Fruit fly (Drosophila melanogaster) whole organism, embryonic: ENCODE data around the gene Calr.

ENCODE experiments used
- Awh ChIP-seq: fragments of 200-800 bp; sonication (Bioruptor generic); IDR thresholded peaks from 2 replicates; pipeline ENCODE4, ENCODE4 v1.3.6; 2022; ENCODE audit warnings: missing biosample characterization, missing genetic modification characterization
- Bgb ChIP-seq: fragments of 200-800 bp; sonication (Bioruptor generic); IDR thresholded peaks from 2 replicates; pipeline ENCODE4 v1.3.6; 2022; ENCODE audit warnings: missing biosample characterization, missing genetic modification characterization; ENCODE audit not compliant: partially characterized antibody
- Blimp-1 ChIP-seq: fragments of 200-800 bp; sonication (Bioruptor generic); optimal IDR thresholded peaks from 3 replicates; lab custom pipeline; 2018; ENCODE audit warnings: missing biosample characterization, missing genetic modification characterization, mild to moderate bottlenecking, moderate library complexity, missing genetic modification reagents
- CG10267 ChIP-seq: fragments of 200-800 bp; sonication (Bioruptor generic); optimal IDR thresholded peaks from 2 replicates; lab custom pipeline; 2018; ENCODE audit warnings: missing biosample characterization, mild to moderate bottlenecking, missing genetic modification characterization, moderate library complexity
- CG10321 ChIP-seq: fragments of 200-800 bp; sonication (Bioruptor generic); IDR thresholded peaks from 2 replicates; pipeline ENCODE4 v1.3.6; 2022; ENCODE audit warnings: missing biosample characterization, missing genetic modification characterization
- CG11093 ChIP-seq: fragments of 200-800 bp; sonication (Bioruptor generic); IDR thresholded peaks from 3 replicates; pipeline ENCODE4 v1.3.6; 2022; ENCODE audit warnings: missing biosample characterization, missing genetic modification characterization
- CG11398 ChIP-seq: fragments of 200-800 bp; sonication (Bioruptor generic); optimal IDR thresholded peaks from 2 replicates; lab custom pipeline; 2016; ENCODE audit warnings: missing biosample characterization, missing genetic modification characterization
- CG11456 ChIP-seq: fragments of 200-800 bp; sonication (Bioruptor generic); IDR thresholded peaks from 3 replicates; pipeline ENCODE4 v1.3.6; 2022; ENCODE audit warnings: missing biosample characterization, missing genetic modification characterization
- CG12391 ChIP-seq: fragments of 200-800 bp; sonication (Bioruptor generic); optimal IDR thresholded peaks from 3 replicates; lab custom pipeline; 2018; ENCODE audit warnings: missing biosample characterization, mild to moderate bottlenecking, missing genetic modification characterization, moderate library complexity
- CG18764 ChIP-seq: fragments of 200-800 bp; sonication (Bioruptor generic); optimal IDR thresholded peaks from 3 replicates; lab custom pipeline; 2016; ENCODE audit warnings: missing biosample characterization, missing genetic modification characterization
- CG3065 ChIP-seq: fragments of 200-800 bp; sonication (Bioruptor generic); optimal IDR thresholded peaks from 2 replicates; lab custom pipeline; 2016; ENCODE audit warnings: missing biosample characterization, missing genetic modification characterization
- CG3163 ChIP-seq: fragments of 200-800 bp; sonication (Bioruptor generic); optimal IDR thresholded peaks from 3 replicates; lab custom pipeline; 2016; ENCODE audit warnings: missing biosample characterization, missing genetic modification characterization
- CG4328 ChIP-seq: fragments of 200-800 bp; sonication (Bioruptor generic); optimal IDR thresholded peaks from 3 replicates; lab custom pipeline; 2017; ENCODE audit warnings: missing biosample characterization, missing genetic modification reagents, missing genetic modification characterization
- CG4360 ChIP-seq: fragments of 200-800 bp; sonication (Bioruptor generic); IDR thresholded peaks from 2 replicates; pipeline ENCODE4 v1.3.6; 2022; ENCODE audit warnings: missing biosample characterization, missing genetic modification characterization
- CG6254 ChIP-seq: fragments of 200-800 bp; sonication (Bioruptor generic); optimal IDR thresholded peaks from 3 replicates; lab custom pipeline; 2017; ENCODE audit warnings: mild to moderate bottlenecking, missing biosample characterization, missing genetic modification reagents, missing genetic modification characterization
- CG6683 ChIP-seq: fragments of 200-800 bp; sonication (Bioruptor generic); optimal IDR thresholded peaks from 2 replicates; lab custom pipeline; 2017; ENCODE audit warnings: missing biosample characterization, mild to moderate bottlenecking, missing genetic modification characterization, missing genetic modification reagents
- CG6791 ChIP-seq: fragments of 200-800 bp; sonication (Bioruptor generic); IDR thresholded peaks from 3 replicates; pipeline ENCODE4 v1.3.6; 2022; ENCODE audit warnings: missing biosample characterization, missing genetic modification characterization; ENCODE audit not compliant: partially characterized antibody
- CG6854 ChIP-seq: fragments of 200-800 bp; sonication (Bioruptor generic); optimal IDR thresholded peaks from 3 replicates; lab custom pipeline; 2017; ENCODE audit warnings: missing biosample characterization, mild to moderate bottlenecking, missing genetic modification characterization
- CG7271 ChIP-seq: fragments of 200-800 bp; sonication (Bioruptor generic); optimal IDR thresholded peaks from 2 replicates; lab custom pipeline; 2018; ENCODE audit warnings: missing biosample characterization, mild to moderate bottlenecking, missing genetic modification characterization, moderate library complexity
- CG7357 ChIP-seq: fragments of 200-800 bp; sonication (Bioruptor generic); IDR thresholded peaks from 3 replicates; pipeline ENCODE4 v1.3.6; 2022; ENCODE audit warnings: missing biosample characterization, missing genetic modification characterization
- CG7786 ChIP-seq: fragments of 200-800 bp; sonication (Bioruptor generic); optimal IDR thresholded peaks from 2 replicates; lab custom pipeline; 2016; ENCODE audit warnings: missing biosample characterization, missing genetic modification characterization
- CG9727 ChIP-seq: fragments of 200-800 bp; sonication (Bioruptor generic); optimal IDR thresholded peaks from 3 replicates; lab custom pipeline; 2017; ENCODE audit warnings: missing biosample characterization, mild to moderate bottlenecking, missing genetic modification characterization
- CoRest ChIP-seq: fragments of 200-800 bp; sonication (Bioruptor generic); optimal IDR thresholded peaks from 3 replicates; lab custom pipeline; 2018; ENCODE audit warnings: missing biosample characterization, mild to moderate bottlenecking, missing genetic modification characterization, moderate library complexity
- Dbx ChIP-seq: fragments of 200-800 bp; sonication (Bioruptor generic); IDR thresholded peaks from 3 replicates; pipeline ENCODE4 v1.3.6; 2022; ENCODE audit warnings: missing biosample characterization, missing genetic modification characterization
- Dip3 ChIP-seq: fragments of 200-800 bp; sonication (Bioruptor generic); optimal IDR thresholded peaks from 3 replicates; lab custom pipeline; 2016; ENCODE audit warnings: missing biosample characterization, missing genetic modification characterization
- E2f2 ChIP-seq: fragments of 200-800 bp; sonication (Bioruptor generic); IDR thresholded peaks from 2 replicates; pipeline ENCODE4 v1.3.6; 2022; ENCODE audit warnings: missing biosample characterization, missing genetic modification characterization
- ERR ChIP-seq: fragments of 200-800 bp; sonication (Bioruptor generic); optimal IDR thresholded peaks from 2 replicates; lab custom pipeline; 2016; ENCODE audit warnings: missing biosample characterization, missing genetic modification characterization
- Ets97D ChIP-seq: fragments of 200-800 bp; sonication (Bioruptor generic); optimal IDR thresholded peaks from 3 replicates; lab custom pipeline; 2016; ENCODE audit warnings: missing biosample characterization, missing genetic modification characterization
- Hmr ChIP-seq: fragments of 200-800 bp; sonication (Bioruptor generic); optimal IDR thresholded peaks from 3 replicates; lab custom pipeline; 2017; ENCODE audit warnings: mild to moderate bottlenecking, missing biosample characterization, missing genetic modification reagents, missing genetic modification characterization
- Hsf ChIP-seq: fragments of 200-800 bp; sonication (Bioruptor generic); optimal IDR thresholded peaks from 3 replicates; lab custom pipeline; 2016; ENCODE audit warnings: missing biosample characterization, missing genetic modification characterization
- Nf-YA ChIP-seq: fragments of 200-800 bp; sonication (Bioruptor generic); IDR thresholded peaks from 2 replicates; pipeline ENCODE4 v1.3.6; 2022; ENCODE audit warnings: missing biosample characterization, missing genetic modification characterization
- NfI ChIP-seq: fragments of 200-800 bp; sonication (Bioruptor generic); optimal IDR thresholded peaks from 3 replicates; lab custom pipeline; 2018; ENCODE audit warnings: missing biosample characterization, mild to moderate bottlenecking, missing genetic modification characterization, moderate library complexity
- cg ChIP-seq: fragments of 200-800 bp; sonication (Bioruptor generic); optimal IDR thresholded peaks from 3 replicates; lab custom pipeline; 2019; ENCODE audit warnings: missing biosample characterization, mild to moderate bottlenecking, missing genetic modification characterization, moderate library complexity
- croc ChIP-seq: fragments of 200-800 bp; sonication (Bioruptor generic); conservative IDR thresholded peaks from 3 replicates; pipeline ENCODE4 v1.3.6; 2022; ENCODE audit warnings: missing biosample characterization, missing genetic modification characterization
- disco-r ChIP-seq: fragments of 200-800 bp; sonication (Bioruptor generic); optimal IDR thresholded peaks from 2 replicates; lab custom pipeline; 2016; ENCODE audit warnings: missing biosample characterization, missing genetic modification characterization
- ftz-f1 ChIP-seq: fragments of 200-800 bp; sonication (Bioruptor generic); optimal IDR thresholded peaks from 2 replicates; lab custom pipeline; 2016; ENCODE audit warnings: missing biosample characterization, missing genetic modification characterization
- gcm2 ChIP-seq: fragments of 200-800 bp; sonication (Bioruptor generic); optimal IDR thresholded peaks from 2 replicates; lab custom pipeline; 2016; ENCODE audit warnings: missing biosample characterization, missing genetic modification characterization
- lab ChIP-seq: fragments of 200-800 bp; sonication (Bioruptor generic); optimal IDR thresholded peaks from 3 replicates; lab custom pipeline; 2017; ENCODE audit warnings: missing biosample characterization, missing genetic modification characterization, mild to moderate bottlenecking, moderate library complexity, missing genetic modification reagents
- mirr ChIP-seq: fragments of 200-800 bp; sonication (Bioruptor generic); optimal IDR thresholded peaks from 3 replicates; lab custom pipeline; 2018; ENCODE audit warnings: missing biosample characterization, mild to moderate bottlenecking, missing genetic modification characterization
- otp ChIP-seq: fragments of 200-800 bp; sonication (Bioruptor generic); IDR thresholded peaks from 3 replicates; pipeline ENCODE4, ENCODE4 v1.3.6; 2022; ENCODE audit warnings: missing biosample characterization, missing genetic modification characterization
- pfk ChIP-seq: fragments of 200-800 bp; sonication (Bioruptor generic); optimal IDR thresholded peaks from 2 replicates; lab custom pipeline; 2018; ENCODE audit warnings: missing biosample characterization, mild to moderate bottlenecking, missing genetic modification characterization, moderate library complexity
- pnt ChIP-seq: fragments of 200-800 bp; sonication (Bioruptor generic); optimal IDR thresholded peaks from 3 replicates; lab custom pipeline; 2016; ENCODE audit warnings: missing biosample characterization, missing genetic modification characterization
- repo ChIP-seq: fragments of 200-800 bp; sonication (Bioruptor generic); optimal IDR thresholded peaks from 2 replicates; lab custom pipeline; 2016; ENCODE audit warnings: missing biosample characterization, missing genetic modification characterization
- scrt ChIP-seq: fragments of 200-800 bp; sonication (Bioruptor generic); optimal IDR thresholded peaks from 2 replicates; lab custom pipeline; 2018; ENCODE audit warnings: missing biosample characterization, mild to moderate bottlenecking, missing genetic modification characterization, moderate library complexity
- sqz ChIP-seq: fragments of 200-800 bp; sonication (Bioruptor generic); optimal IDR thresholded peaks from 3 replicates; lab custom pipeline; 2018; ENCODE audit warnings: missing biosample characterization, mild to moderate bottlenecking, missing genetic modification characterization
- tio ChIP-seq: fragments of 200-800 bp; sonication (Bioruptor generic); optimal IDR thresholded peaks from 2 replicates; lab custom pipeline; 2017; ENCODE audit warnings: missing biosample characterization, missing genetic modification characterization, inconsistent platforms
- wek ChIP-seq: fragments of 200-800 bp; sonication (Bioruptor generic); optimal IDR thresholded peaks from 3 replicates; lab custom pipeline; 2018; ENCODE audit warnings: missing biosample characterization, mild to moderate bottlenecking, missing genetic modification characterization, moderate library complexity
- zfh2 ChIP-seq: fragments of 200-800 bp; sonication (Bioruptor generic); optimal IDR thresholded peaks from 2 replicates; lab custom pipeline; 2016; ENCODE audit warnings: missing biosample characterization, missing genetic modification characterization

Calr gene

dm6 chr3R:9677734-9678341 lies 47.2 kb upstream of the Calr start, which contains the start of gene p23 (continued):
- TF ChIP-seq CG6854 (GFP tag; lab: Kevin White, UChicago), result no peak
- TF ChIP-seq Blimp-1 (GFP tag; lab: Kevin White, UChicago), result no peak
- no peak for TF ChIP-seq CG11456 (GFP tag; lab: Robert Waterston, UW)
- peak; percentile 30 for TF ChIP-seq gcm2 (GFP tag; lab: Kevin White, UChicago)
- peak; percentile 31 for TF ChIP-seq ERR (GFP tag; lab: Kevin White, UChicago)
- TF ChIP-seq NfI, result peak; percentile 9
- TF ChIP-seq CG11398 (GFP tag; lab: Kevin White, UChicago), result no peak
- TF ChIP-seq E2f2 (GFP tag; lab: Robert Waterston, UW), result peak; percentile 50; the same call in 1 of the 2 replicates
- peak; percentile 66 for TF ChIP-seq Hmr (GFP tag; lab: Kevin White, UChicago)
- TF ChIP-seq CoRest (tag; lab: Kevin White, UChicago), result peak; percentile 17
- no peak for TF ChIP-seq lab
- TF ChIP-seq CG12391 (tag; lab: Kevin White, UChicago), result peak; percentile 30
- no peak for TF ChIP-seq CG3065 (GFP tag; lab: Kevin White, UChicago)
- TF ChIP-seq Ets97D (GFP tag; lab: Kevin White, UChicago), result peak; percentile 75
- peak; percentile 33 for TF ChIP-seq disco-r (GFP tag; lab: Kevin White, UChicago)
- TF ChIP-seq CG18764 (GFP tag; lab: Kevin White, UChicago), result no peak
- peak; percentile 45 for TF ChIP-seq CG10267 (tag; lab: Kevin White, UChicago)
- no peak for TF ChIP-seq CG7271 (tag; lab: Kevin White, UChicago)
- no peak for TF ChIP-seq croc (GFP tag; lab: Robert Waterston, UW)
- no peak for TF ChIP-seq CG11093 (GFP tag; lab: Robert Waterston, UW)
- peak; percentile 60; the same call in 2 of the 3 replicates for TF ChIP-seq Dbx (GFP tag; lab: Robert Waterston, UW)
- TF ChIP-seq cg (GFP tag; lab: Kevin White, UChicago), result no peak

dm6 chr3R:9674968-9675573 lies 44.4 kb upstream of the Calr start, which contains the start of gene Nepl12:
Gene Nepl12, plus strand, starts transcription at chr3R:9675523.
- TF ChIP-seq CG4360 (GFP tag; lab: Robert Waterston, UW), result no peak
- peak; percentile 20 for TF ChIP-seq CG4328 (GFP tag; lab: Kevin White, UChicago)
- TF ChIP-seq CG6854 (GFP tag; lab: Kevin White, UChicago), result peak; percentile 5
- no peak for TF ChIP-seq pfk (GFP tag; lab: Kevin White, UChicago)
- no peak for TF ChIP-seq Bgb
- no peak for TF ChIP-seq CG6791 (GFP tag; lab: Robert Waterston, UW)
- no peak for TF ChIP-seq Hsf
- no peak for TF ChIP-seq otp (GFP tag; lab: Robert Waterston, UW)
- peak; percentile 28 for TF ChIP-seq wek (GFP tag; lab: Kevin White, UChicago)
- peak; percentile 39 for TF ChIP-seq CG7786
- TF ChIP-seq Nf-YA (GFP tag; lab: Robert Waterston, UW), result no peak
- peak; percentile 77 for TF ChIP-seq scrt (GFP tag; lab: Kevin White, UChicago)
- no peak for TF ChIP-seq tio
- TF ChIP-seq CG6683, result no peak
- TF ChIP-seq ftz-f1, result no peak
- peak; percentile 48 for TF ChIP-seq mirr (GFP tag; lab: Kevin White, UChicago)
- no peak for TF ChIP-seq CG6254 (GFP tag; lab: Kevin White, UChicago)
- TF ChIP-seq repo (GFP tag; lab: Kevin White, UChicago), result no peak
- TF ChIP-seq Ets97D (GFP tag; lab: Kevin White, UChicago), result no peak
- TF ChIP-seq Dip3 (GFP tag; lab: Kevin White, UChicago), result peak; percentile 19
- no peak for TF ChIP-seq CG3163 (GFP tag; lab: Kevin White, UChicago)
- TF ChIP-seq CG10321, result no peak
- TF ChIP-seq zfh2, result no peak
- TF ChIP-seq CG9727 (GFP tag; lab: Kevin White, UChicago), result no peak
- peak; percentile 49 for TF ChIP-seq pnt (GFP tag; lab: Kevin White, UChicago)
- TF ChIP-seq CoRest (tag; lab: Kevin White, UChicago), result no peak
- TF ChIP-seq CG11456 (GFP tag; lab: Robert Waterston, UW), result no peak
- TF ChIP-seq CG7357, result no peak
- TF ChIP-seq Awh, result no peak
- no peak for TF ChIP-seq sqz (GFP tag; lab: Kevin White, UChicago)
